Fruit fly (Drosophila melanogaster) whole organism, embryonic: ENCODE measurements around the gene Est-Q.

Experiments
- BEAF-32 ChIP-seq: fragments of 200-800 bp; sonication (Bioruptor generic); optimal IDR thresholded peaks from 3 replicates; lab custom pipeline; 2017; ENCODE audit warnings: missing biosample characterization, missing genetic modification characterization, mild to moderate bottlenecking, moderate library complexity, missing genetic modification reagents
- CG10654 ChIP-seq: fragments of 200-800 bp; sonication (Bioruptor generic); optimal IDR thresholded peaks from 2 replicates; lab custom pipeline; 2016; ENCODE audit warnings: missing biosample characterization, missing genetic modification characterization
- CG11398 ChIP-seq: fragments of 200-800 bp; sonication (Bioruptor generic); optimal IDR thresholded peaks from 2 replicates; lab custom pipeline; 2016; ENCODE audit warnings: missing biosample characterization, missing genetic modification characterization
- CG11560 ChIP-seq: fragments of 200-800 bp; sonication (Bioruptor generic); IDR thresholded peaks from 3 replicates; pipeline ENCODE4 v1.3.6; 2022; ENCODE audit warnings: missing biosample characterization, missing genetic modification characterization
- CG11695 ChIP-seq: fragments of 200-800 bp; sonication (Bioruptor generic); IDR thresholded peaks from 3 replicates; pipeline ENCODE4 v1.3.6; 2022; ENCODE audit warnings: missing biosample characterization, missing genetic modification characterization
- CG12155 ChIP-seq: fragments of 200-800 bp; sonication (Bioruptor generic); optimal IDR thresholded peaks from 3 replicates; lab custom pipeline; 2016; ENCODE audit warnings: missing biosample characterization, missing genetic modification characterization
- CG12744 ChIP-seq: fragments of 200-800 bp; sonication (Bioruptor generic); optimal IDR thresholded peaks from 2 replicates; lab custom pipeline; 2016; ENCODE audit warnings: missing biosample characterization, missing genetic modification characterization
- CG12942 ChIP-seq: fragments of 200-800 bp; sonication (Bioruptor generic); optimal IDR thresholded peaks from 3 replicates; lab custom pipeline; 2016; ENCODE audit warnings: missing biosample characterization, missing genetic modification characterization
- CG13624 ChIP-seq: fragments of 200-800 bp; sonication (Bioruptor generic); optimal IDR thresholded peaks from 2 replicates; lab custom pipeline; 2016; ENCODE audit warnings: missing biosample characterization, missing genetic modification characterization
- CG15601 ChIP-seq: fragments of 200-800 bp; sonication (Bioruptor generic); optimal IDR thresholded peaks from 3 replicates; lab custom pipeline; 2019; ENCODE audit warnings: missing biosample characterization, mild to moderate bottlenecking, missing genetic modification characterization, moderate library complexity
- CG17612 ChIP-seq: fragments of 200-800 bp; sonication (Bioruptor generic); IDR thresholded peaks from 2 replicates; pipeline ENCODE4 v1.3.6; 2022; ENCODE audit warnings: missing biosample characterization, missing genetic modification characterization
- CG3163 ChIP-seq: fragments of 200-800 bp; sonication (Bioruptor generic); optimal IDR thresholded peaks from 3 replicates; lab custom pipeline; 2016; ENCODE audit warnings: missing biosample characterization, missing genetic modification characterization
- CG4854 ChIP-seq: fragments of 200-800 bp; sonication (Bioruptor generic); optimal IDR thresholded peaks from 2 replicates; lab custom pipeline; 2016; ENCODE audit warnings: missing biosample characterization, missing genetic modification characterization, inconsistent platforms
- CG6689 ChIP-seq: fragments of 200-800 bp; sonication (Bioruptor generic); IDR thresholded peaks from 2 replicates; pipeline ENCODE4 v1.3.6; 2022; ENCODE audit warnings: missing biosample characterization, missing genetic modification characterization
- CG6765 ChIP-seq: fragments of 200-800 bp; sonication (Bioruptor generic); optimal IDR thresholded peaks from 3 replicates; lab custom pipeline; 2017; ENCODE audit warnings: missing biosample characterization, mild to moderate bottlenecking, missing genetic modification characterization
- CG6813 ChIP-seq: fragments of 200-800 bp; sonication (Bioruptor generic); optimal IDR thresholded peaks from 2 replicates; lab custom pipeline; 2017; ENCODE audit warnings: missing biosample characterization, missing genetic modification characterization, mild to moderate bottlenecking, moderate library complexity, missing genetic modification reagents
- CG7745 ChIP-seq: fragments of 200-800 bp; sonication (Bioruptor generic); optimal IDR thresholded peaks from 2 replicates; lab custom pipeline; 2018; ENCODE audit warnings: missing biosample characterization, mild to moderate bottlenecking, missing genetic modification characterization, moderate library complexity
- CG9876 ChIP-seq: fragments of 200-800 bp; sonication (Bioruptor generic); optimal IDR thresholded peaks from 2 replicates; lab custom pipeline; 2016; ENCODE audit warnings: missing biosample characterization, missing genetic modification characterization
- CTCF ChIP-seq: fragments of 200-800 bp; sonication (Bioruptor generic); optimal IDR thresholded peaks from 2 replicates; lab custom pipeline; 2017; ENCODE audit warnings: missing biosample characterization, mild to moderate bottlenecking, missing genetic modification characterization, moderate library complexity
- CrebB ChIP-seq: fragments of 200-800 bp; sonication (Bioruptor generic); optimal IDR thresholded peaks from 3 replicates; lab custom pipeline; 2018; ENCODE audit warnings: missing biosample characterization, mild to moderate bottlenecking, missing genetic modification characterization
- D19B ChIP-seq: fragments of 200-800 bp; sonication (Bioruptor generic); optimal IDR thresholded peaks from 2 replicates; lab custom pipeline; 2017; ENCODE audit warnings: missing biosample characterization, mild to moderate bottlenecking, missing genetic modification characterization
- Dip3 ChIP-seq: fragments of 200-800 bp; sonication (Bioruptor generic); optimal IDR thresholded peaks from 3 replicates; lab custom pipeline; 2016; ENCODE audit warnings: missing biosample characterization, missing genetic modification characterization
- Fer3 ChIP-seq: fragments of 200-800 bp; sonication (Bioruptor generic); optimal IDR thresholded peaks from 2 replicates; lab custom pipeline; 2018; ENCODE audit warnings: missing biosample characterization, mild to moderate bottlenecking, missing genetic modification characterization, moderate library complexity
- GATAe ChIP-seq: fragments of 200-800 bp; sonication (Bioruptor generic); conservative IDR thresholded peaks from 2 replicates; pipeline ENCODE4 v1.3.6; 2022; ENCODE audit warnings: missing biosample characterization, missing genetic modification characterization
- HLHmδ ChIP-seq: fragments of 200-800 bp; sonication (Bioruptor generic); optimal IDR thresholded peaks from 2 replicates; lab custom pipeline; 2018; ENCODE audit warnings: missing biosample characterization, mild to moderate bottlenecking, missing genetic modification characterization, moderate library complexity
- MBD-R2 ChIP-seq: fragments of 200-800 bp; sonication (Bioruptor generic); IDR thresholded peaks from 2 replicates; pipeline ENCODE4 v1.3.6; 2022; ENCODE audit warnings: missing biosample characterization, missing genetic modification characterization
- Mad ChIP-seq: fragments of 200-800 bp; sonication (Bioruptor generic); optimal IDR thresholded peaks from 2 replicates; lab custom pipeline; 2016; ENCODE audit warnings: missing biosample characterization, missing genetic modification characterization
- Meics ChIP-seq: fragments of 200-800 bp; sonication (Bioruptor generic); optimal IDR thresholded peaks from 2 replicates; lab custom pipeline; 2017; ENCODE audit warnings: missing biosample characterization, mild to moderate bottlenecking, missing genetic modification characterization
- Trl ChIP-seq, 3 experiments: fragments of >200 bp in 2 of 3; fragments of 200-800 bp in 1 of 3; sonication (Bioruptor generic) in 1 of 3; optimal IDR thresholded peaks; 2 replicates in 1 of 3; 3 replicates in 2 of 3; lab custom pipeline; 2016 to 2017; ENCODE audit warnings: missing biosample characterization in 1 of 3, missing genetic modification characterization in 1 of 3
- az2 ChIP-seq: fragments of 200-800 bp; sonication (Bioruptor generic); optimal IDR thresholded peaks from 3 replicates; lab custom pipeline; 2016; ENCODE audit warnings: missing biosample characterization, missing genetic modification characterization
- br ChIP-seq: fragments of >200 bp; optimal IDR thresholded peaks from 2 replicates; lab custom pipeline; 2017
- corto ChIP-seq: fragments of 200-800 bp; sonication (Bioruptor generic); optimal IDR thresholded peaks from 2 replicates; lab custom pipeline; 2016; ENCODE audit warnings: missing biosample characterization, mild to moderate bottlenecking, missing genetic modification characterization, moderate library complexity
- crc ChIP-seq: fragments of 200-800 bp; sonication (Bioruptor generic); optimal IDR thresholded peaks from 2 replicates; lab custom pipeline; 2016; ENCODE audit warnings: missing biosample characterization, missing genetic modification characterization
- exex ChIP-seq: fragments of 200-800 bp; sonication (Bioruptor generic); optimal IDR thresholded peaks from 4 replicates; lab custom pipeline; 2018; ENCODE audit warnings: missing biosample characterization, mild to moderate bottlenecking, missing genetic modification characterization, moderate library complexity
- fd3F ChIP-seq: fragments of 200-800 bp; sonication (Bioruptor generic); optimal IDR thresholded peaks from 2 replicates; lab custom pipeline; 2018; ENCODE audit warnings: missing biosample characterization, mild to moderate bottlenecking, missing genetic modification characterization, moderate library complexity
- fru ChIP-seq: fragments of >200 bp; optimal IDR thresholded peaks from 2 replicates; lab custom pipeline; 2017
- gsb-n ChIP-seq: fragments of 200-800 bp; sonication (Bioruptor generic); optimal IDR thresholded peaks from 3 replicates; lab custom pipeline; 2018; ENCODE audit warnings: missing biosample characterization, mild to moderate bottlenecking, missing genetic modification characterization
- gt ChIP-seq: fragments of 200-800 bp; sonication (Bioruptor generic); IDR thresholded peaks from 2 replicates; pipeline ENCODE4 v1.3.6; 2022; ENCODE audit warnings: missing biosample characterization, missing genetic modification characterization
- insv ChIP-seq, 2 experiments: fragments of 200-800 bp; sonication (Bioruptor generic); optimal IDR thresholded peaks; 3 replicates each; lab custom pipeline; 2016 to 2018; ENCODE audit warnings: missing biosample characterization in 2 of 2, missing genetic modification characterization in 2 of 2
- kni ChIP-seq: fragments of 200-800 bp; sonication (Bioruptor generic); optimal IDR thresholded peaks from 3 replicates; lab custom pipeline; 2017; ENCODE audit warnings: mild to moderate bottlenecking, missing biosample characterization, missing genetic modification reagents, missing genetic modification characterization
- lbe ChIP-seq: fragments of 200-800 bp; sonication (Bioruptor generic); optimal IDR thresholded peaks from 2 replicates; lab custom pipeline; 2016; ENCODE audit warnings: missing biosample characterization, mild to moderate bottlenecking, missing genetic modification characterization
- mld ChIP-seq: fragments of 200-800 bp; sonication (Bioruptor generic); IDR thresholded peaks from 3 replicates; pipeline ENCODE4 v1.3.6; 2022; ENCODE audit warnings: missing biosample characterization, missing genetic modification characterization; ENCODE audit not compliant: partially characterized antibody
- nerfin-1 ChIP-seq: fragments of 200-800 bp; sonication (Bioruptor generic); optimal IDR thresholded peaks from 3 replicates; lab custom pipeline; 2019; ENCODE audit warnings: missing biosample characterization, mild to moderate bottlenecking, missing genetic modification characterization, moderate library complexity
- sc ChIP-seq, 3 experiments: fragments of >200 bp in 2 of 3; fragments of 200-800 bp in 1 of 3; sonication (Bioruptor generic) in 1 of 3; optimal IDR thresholded peaks; 2 replicates in 2 of 3; 3 replicates in 1 of 3; lab custom pipeline; 2017; ENCODE audit warnings: mild to moderate bottlenecking in 1 of 3, missing biosample characterization in 1 of 3, missing genetic modification characterization in 1 of 3, missing genetic modification reagents in 1 of 3
- shn ChIP-seq: fragments of 200-800 bp; sonication (Bioruptor generic); optimal IDR thresholded peaks from 3 replicates; lab custom pipeline; 2016; ENCODE audit warnings: missing biosample characterization, missing genetic modification characterization
- tna ChIP-seq: fragments of 200-800 bp; sonication (Bioruptor generic); IDR thresholded peaks from 2 replicates; pipeline ENCODE4 v1.3.6; 2022; ENCODE audit warnings: missing biosample characterization, missing genetic modification characterization; ENCODE audit not compliant: partially characterized antibody
- trh ChIP-seq: fragments of 200-800 bp; sonication (Bioruptor generic); optimal IDR thresholded peaks from 2 replicates; lab custom pipeline; 2016; ENCODE audit warnings: missing biosample characterization, missing genetic modification characterization
- usp ChIP-seq: fragments of >200 bp; optimal IDR thresholded peaks from 2 replicates; lab custom pipeline; 2017; ENCODE audit warnings: missing biosample characterization, missing genetic modification characterization
- vvl ChIP-seq: fragments of 200-800 bp; sonication (Bioruptor generic); IDR thresholded peaks from 2 replicates; pipeline ENCODE4 v1.3.6; 2022; ENCODE audit warnings: missing biosample characterization, missing genetic modification characterization

Gene Est-Q

DNA sequence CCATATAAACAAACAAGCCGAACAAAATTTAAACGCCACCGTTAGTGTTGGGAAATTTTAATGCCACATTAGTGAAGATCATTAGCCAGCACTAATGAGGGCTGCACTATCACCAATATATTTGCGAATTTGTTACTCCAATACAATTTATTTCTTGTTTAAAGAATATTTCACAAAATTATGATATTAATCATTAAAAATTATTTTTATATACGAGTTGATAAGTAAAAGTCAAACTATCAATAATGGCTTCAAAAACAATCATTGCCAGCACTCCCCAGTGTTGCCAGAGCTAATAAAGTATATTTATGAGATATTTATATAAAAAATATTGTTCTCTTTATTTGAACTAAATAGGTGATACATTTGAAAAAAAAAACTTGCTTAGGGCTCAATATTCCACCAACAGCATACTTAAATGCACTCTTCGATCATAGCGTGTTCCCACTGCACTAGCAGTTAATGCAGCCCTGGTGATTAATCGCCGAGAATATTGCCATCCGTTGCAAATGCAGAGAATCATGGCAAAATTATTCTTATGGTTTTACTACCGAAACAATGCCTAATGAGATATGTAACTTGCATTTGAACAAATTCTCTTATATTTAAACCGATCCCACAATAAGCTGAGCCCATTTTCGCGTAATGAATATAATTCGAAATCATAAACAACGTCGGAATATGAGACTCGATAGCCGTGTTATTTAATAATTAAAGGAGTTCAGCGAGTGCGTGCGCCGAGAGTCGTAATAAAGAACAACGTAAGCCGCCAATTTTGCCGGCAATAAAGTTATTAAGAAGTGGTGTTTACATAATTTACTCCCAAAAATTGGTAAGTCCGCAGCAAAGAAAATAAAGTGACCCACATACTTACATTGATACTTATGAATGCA, 14.8 kb downstream of the Est-Q start, which contains the start of the genes SAK and Cdk12 (continued):
- TF ChIP-seq shn (GFP tag; lab: Kevin White, UChicago) (peak; percentile 55), fru (lab: Kevin White, UChicago) (no peak), exex (tag; lab: Kevin White, UChicago) (peak; percentile 69), CG12744 (GFP tag; lab: Kevin White, UChicago) (no peak), tna (no peak), mld (GFP tag; lab: Robert Waterston, UW) (no peak), CG3163 (peak; percentile 23), CG11398 (GFP tag; lab: Kevin White, UChicago) (no peak), MBD-R2 (GFP tag; lab: Robert Waterston, UW) (peak; percentile 60), insv (GFP tag; optimal IDR thresholded peaks at IDR 0.05; lab: Kevin White, UChicago) (peak in 1 of 2 experiments; percentile 71), CG17612 (peak; percentile 81), fd3F (peak; percentile 85), sc (optimal IDR thresholded peaks at IDR 0.05; lab: Kevin White, UChicago) (no peak), sc (GFP tag; optimal IDR thresholded peaks at IDR 0.05; lab: Kevin White, UChicago) (peak; percentile 77), CG9876 (GFP tag; lab: Kevin White, UChicago) (peak; percentile 60), kni (GFP tag; lab: Kevin White, UChicago) (no peak), Trl (optimal IDR thresholded peaks at IDR 0.05; lab: Kevin White, UChicago) (no peak), Trl (GFP tag; optimal IDR thresholded peaks at IDR 0.05; lab: Kevin White, UChicago) (peak; percentile 49), usp (GFP tag; lab: Kevin White, UChicago) (no peak), Mad (peak; percentile 43), CG11560 (tag; lab: Robert Waterston, UW) (peak; percentile 61; the same call in 2 of the 3 replicates), Fer3 (peak; percentile 82), CG7745 (tag; lab: Kevin White, UChicago) (peak; percentile 36), CrebB (tag; lab: Kevin White, UChicago) (peak; percentile 38), az2 (peak; percentile 86), corto (GFP tag; lab: Kevin White, UChicago) (no peak), Meics (peak; percentile 85), CG13624 (peak; percentile 49), D19B (GFP tag; lab: Kevin White, UChicago) (peak; percentile 74), CG12942 (GFP tag; lab: Kevin White, UChicago) (peak; percentile 76), Dip3 (GFP tag; lab: Kevin White, UChicago) (peak; percentile 71), GATAe (GFP tag; lab: Robert Waterston, UW) (peak; percentile 38; the same call in 1 of the 2 replicates), crc (GFP tag; lab: Kevin White, UChicago) (no peak), gt (GFP tag; lab: Robert Waterston, UW) (peak; percentile 44), trh (GFP tag; lab: Kevin White, UChicago) (peak; percentile 55), vvl (GFP tag; lab: Robert Waterston, UW) (peak; percentile 88), CG6813 (GFP tag; lab: Kevin White, UChicago) (peak; percentile 42), lbe (GFP tag; lab: Kevin White, UChicago) (peak; percentile 65), br (lab: Kevin White, UChicago) (no peak), CG10654 (GFP tag; lab: Kevin White, UChicago) (peak; percentile 64), HLHmδ (GFP tag; lab: Kevin White, UChicago) (no peak), CG6765 (GFP tag; lab: Kevin White, UChicago) (peak; percentile 76), gsb-n (tag; lab: Kevin White, UChicago) (peak; percentile 82), CG11695 (GFP tag; lab: Robert Waterston, UW) (peak; percentile 75), CTCF (GFP tag; lab: Kevin White, UChicago) (peak; percentile 39), BEAF-32 (peak; percentile 63), CG4854 (GFP tag; lab: Kevin White, UChicago) (peak; percentile 21), CG15601 (peak; percentile 82), CG6689 (GFP tag; lab: Robert Waterston, UW) (peak; percentile 79), nerfin-1 (tag; lab: Kevin White, UChicago) (peak; percentile 77), CG12155 (GFP tag; lab: Kevin White, UChicago) (peak; percentile 88)
